Worm (Caenorhabditis elegans) whole organism, L1 larva: ENCODE measurements around the gene abu-7.

Experiments used
- Y116A8C.19 ChIP-seq: sonication (generic microtip); optimal IDR thresholded peaks from 2 replicates; lab custom pipeline; 2016; ENCODE audit warnings: missing compliant biosample characterization, missing genetic modification characterization, borderline replicate concordance
- aly-2 ChIP-seq: fragments of 150-350 bp; optimal IDR thresholded peaks from 2 replicates; lab custom pipeline; 2014; ENCODE audit warnings: missing biosample characterization, missing genetic modification characterization
- blmp-1 ChIP-seq: fragments of 150-350 bp; optimal IDR thresholded peaks from 2 replicates; lab custom pipeline; 2014; ENCODE audit warnings: missing biosample characterization, missing genetic modification characterization
- egl-13 ChIP-seq: sonication (generic microtip); optimal IDR thresholded peaks from 2 replicates; lab custom pipeline; 2016; ENCODE audit warnings: missing genotype, missing genetic modification reagents, missing genetic modification characterization, missing compliant biosample characterization
- egl-27 ChIP-seq, 2 experiments: fragments of 150-350 bp in 1 of 2; sonication (generic microtip); optimal IDR thresholded peaks; 3 replicates each; lab custom pipeline; 2017 to 2018; ENCODE audit warnings: missing biosample characterization in 2 of 2, missing genetic modification characterization in 2 of 2, missing genetic modification reagents in 2 of 2
- elt-3 ChIP-seq, 6 experiments: fragments of 150-350 bp in 1 of 6; sonication (generic microtip); optimal IDR thresholded peaks; 2 replicates each; lab custom pipeline; 2017 to 2018; ENCODE audit warnings: missing biosample characterization in 6 of 6, missing genetic modification characterization in 6 of 6, inconsistent platforms in 1 of 6
- lsy-2 ChIP-seq, 2 experiments: fragments of 150-350 bp; optimal IDR thresholded peaks; 2 replicates each; lab custom pipeline; 2014; ENCODE audit warnings: missing biosample characterization in 2 of 2, missing genetic modification characterization in 2 of 2
- nhr-76 ChIP-seq: sonication (generic microtip); optimal IDR thresholded peaks from 2 replicates; lab custom pipeline; 2017; ENCODE audit warnings: missing biosample characterization, missing genetic modification characterization
- snpc-4 ChIP-seq: fragments of 150-350 bp; optimal IDR thresholded peaks from 2 replicates; lab custom pipeline; 2014; ENCODE audit warnings: missing biosample characterization, missing genetic modification characterization
- sup-37 ChIP-seq: fragments of 200-800 bp; sonication (Bioruptor generic); optimal IDR thresholded peaks from 2 replicates; lab custom pipeline; 2018; ENCODE audit warnings: mild to moderate bottlenecking, missing genetic modification characterization, missing compliant biosample characterization
- tbx-2 ChIP-seq: sonication (generic microtip); optimal IDR thresholded peaks from 2 replicates; lab custom pipeline; 2016; ENCODE audit warnings: missing genetic modification characterization, missing compliant biosample characterization
- unc-130 ChIP-seq: fragments of 150-350 bp; optimal IDR thresholded peaks from 2 replicates; lab custom pipeline; 2017; ENCODE audit warnings: missing biosample characterization, missing genetic modification characterization, inconsistent platforms
- unc-30 ChIP-seq: sonication (generic microtip); optimal IDR thresholded peaks from 2 replicates; lab custom pipeline; 2017; ENCODE audit warnings: missing biosample characterization, missing genetic modification characterization
- zag-1 ChIP-seq: fragments of 150-350 bp; optimal IDR thresholded peaks from 2 replicates; lab custom pipeline; 2014; ENCODE audit warnings: missing biosample characterization, missing genetic modification characterization

ce11 chrV:5177209-5177608 lies 12.6 kb upstream of the abu-7 start, which contains the start of gene ugt-51:
- TF ChIP-seq sup-37: no peak
- TF ChIP-seq lsy-2 (tag; optimal IDR thresholded peaks at IDR 0.05; lab: Kevin White, UChicago): no peak
- no peak for TF ChIP-seq egl-27 (tag; optimal IDR thresholded peaks at IDR 0.05; lab: Kevin White, UChicago)
- TF ChIP-seq egl-13: no peak
- no peak for TF ChIP-seq unc-130 (tag; lab: Kevin White, UChicago)
- TF ChIP-seq blmp-1: no peak
- no peak for TF ChIP-seq elt-3 (tag; optimal IDR thresholded peaks at IDR 0.05; lab: Kevin White, UChicago)
- TF ChIP-seq unc-30 (tag; lab: Kevin White, UChicago): no peak
- no peak for TF ChIP-seq zag-1 (tag; lab: Kevin White, UChicago)
- TF ChIP-seq tbx-2: no peak
- TF ChIP-seq nhr-76 (tag; lab: Kevin White, UChicago): no peak
- TF ChIP-seq aly-2: no peak
- TF ChIP-seq snpc-4 (tag; lab: Kevin White, UChicago): no peak
- TF ChIP-seq Y116A8C.19 (tag; lab: Kevin White, UChicago): no peak
